Fruit fly (Drosophila melanogaster) whole organism, pupa: ENCODE measurements around the gene flw.

Experiments
- CG13204 ChIP-seq: fragments of 200-800 bp; sonication (Bioruptor generic); optimal IDR thresholded peaks from 2 replicates; lab custom pipeline; 2018; ENCODE audit warnings: missing biosample characterization, mild to moderate bottlenecking, missing genetic modification characterization, moderate library complexity
- CG15710 ChIP-seq: fragments of 200-800 bp; sonication (Bioruptor generic); optimal IDR thresholded peaks from 2 replicates; lab custom pipeline; 2018; ENCODE audit warnings: missing biosample characterization, mild to moderate bottlenecking, missing genetic modification characterization, moderate library complexity
- CG4496 ChIP-seq: fragments of 200-800 bp; sonication (Bioruptor generic); IDR thresholded peaks from 3 replicates; pipeline ENCODE4 v1.3.6; 2022; ENCODE audit warnings: missing biosample characterization, missing genetic modification characterization
- CG8159 ChIP-seq: fragments of 200-800 bp; sonication (Bioruptor generic); optimal IDR thresholded peaks from 3 replicates; lab custom pipeline; 2018; ENCODE audit warnings: missing biosample characterization, mild to moderate bottlenecking, missing genetic modification characterization, moderate library complexity
- Pif1B ChIP-seq: fragments of 200-800 bp; sonication (Bioruptor generic); optimal IDR thresholded peaks from 3 replicates; lab custom pipeline; 2016; ENCODE audit warnings: missing biosample characterization, missing genetic modification characterization

dm6 chrX:10362127-10362526 is 23.6 kb upstream of the flw start:
- TF ChIP-seq CG8159 = no peak
- no peak for TF ChIP-seq CG13204 (GFP tag; lab: Kevin White, UChicago)
- no peak for TF ChIP-seq CG15710 (tag; lab: Kevin White, UChicago)
- TF ChIP-seq Pif1B (GFP tag; lab: Kevin White, UChicago) = no peak
- no peak for TF ChIP-seq CG4496 (GFP tag; lab: Robert Waterston, UW)
